Fruit fly (Drosophila melanogaster) whole organism, embryonic: ENCODE measurements around the gene Eig71Ea.
A peak's percentile ranks its signal among the peaks of the same experiment; 100 is the strongest.

ENCODE experiments used
- Abd-B ChIP-seq: fragments of 200-800 bp; sonication (Bioruptor generic); optimal IDR thresholded peaks from 2 replicates; lab custom pipeline; 2018; ENCODE audit warnings: missing biosample characterization, mild to moderate bottlenecking, missing genetic modification characterization, moderate library complexity
- B-H1 ChIP-seq: fragments of 200-800 bp; sonication (Bioruptor generic); IDR thresholded peaks from 3 replicates; pipeline ENCODE4 v1.3.6; 2022; ENCODE audit warnings: missing biosample characterization, missing genetic modification characterization
- Blimp-1 ChIP-seq: fragments of 200-800 bp; sonication (Bioruptor generic); optimal IDR thresholded peaks from 3 replicates; lab custom pipeline; 2018; ENCODE audit warnings: missing biosample characterization, missing genetic modification characterization, mild to moderate bottlenecking, moderate library complexity, missing genetic modification reagents
- CG11398 ChIP-seq: fragments of 200-800 bp; sonication (Bioruptor generic); optimal IDR thresholded peaks from 2 replicates; lab custom pipeline; 2016; ENCODE audit warnings: missing biosample characterization, missing genetic modification characterization
- CG12942 ChIP-seq: fragments of 200-800 bp; sonication (Bioruptor generic); optimal IDR thresholded peaks from 3 replicates; lab custom pipeline; 2016; ENCODE audit warnings: missing biosample characterization, missing genetic modification characterization
- CG16863 ChIP-seq: fragments of 200-800 bp; sonication (Bioruptor generic); optimal IDR thresholded peaks from 3 replicates; lab custom pipeline; 2016; ENCODE audit warnings: missing biosample characterization, missing genetic modification characterization
- CG18011 ChIP-seq: fragments of 200-800 bp; sonication (Bioruptor generic); optimal IDR thresholded peaks from 2 replicates; lab custom pipeline; 2017; ENCODE audit warnings: missing biosample characterization, missing genetic modification characterization, mild to moderate bottlenecking, moderate library complexity, missing genotype
- CG18476 ChIP-seq: fragments of 200-800 bp; sonication (Bioruptor generic); optimal IDR thresholded peaks from 2 replicates; lab custom pipeline; 2016; ENCODE audit warnings: missing biosample characterization, mild to moderate bottlenecking, missing genetic modification characterization
- CG18619 ChIP-seq: fragments of 200-800 bp; sonication (Bioruptor generic); optimal IDR thresholded peaks from 3 replicates; lab custom pipeline; 2017; ENCODE audit warnings: missing biosample characterization, mild to moderate bottlenecking, missing genetic modification characterization
- CG18764 ChIP-seq: fragments of 200-800 bp; sonication (Bioruptor generic); optimal IDR thresholded peaks from 3 replicates; lab custom pipeline; 2016; ENCODE audit warnings: missing biosample characterization, missing genetic modification characterization
- CG30431 ChIP-seq: fragments of 200-800 bp; sonication (Bioruptor generic); optimal IDR thresholded peaks from 2 replicates; lab custom pipeline; 2017; ENCODE audit warnings: missing biosample characterization, missing genetic modification characterization
- CG3065 ChIP-seq: fragments of 200-800 bp; sonication (Bioruptor generic); optimal IDR thresholded peaks from 2 replicates; lab custom pipeline; 2016; ENCODE audit warnings: missing biosample characterization, missing genetic modification characterization
- CG3838 ChIP-seq: fragments of 200-800 bp; sonication (Bioruptor generic); optimal IDR thresholded peaks from 3 replicates; lab custom pipeline; 2016; ENCODE audit warnings: missing biosample characterization, missing genetic modification characterization
- CG3995 ChIP-seq: fragments of 200-800 bp; sonication (Bioruptor generic); optimal IDR thresholded peaks from 3 replicates; lab custom pipeline; 2016; ENCODE audit warnings: missing biosample characterization, missing genetic modification characterization
- CG4617 ChIP-seq: fragments of 200-800 bp; sonication (Bioruptor generic); optimal IDR thresholded peaks from 3 replicates; lab custom pipeline; 2016; ENCODE audit warnings: missing biosample characterization, missing genetic modification characterization, borderline replicate concordance
- CG5180 ChIP-seq: fragments of 200-800 bp; sonication (Bioruptor generic); optimal IDR thresholded peaks from 3 replicates; lab custom pipeline; 2017; ENCODE audit warnings: missing biosample characterization, missing genetic modification characterization, mild to moderate bottlenecking, moderate library complexity, missing genetic modification reagents
- CG6689 ChIP-seq: fragments of 200-800 bp; sonication (Bioruptor generic); IDR thresholded peaks from 2 replicates; pipeline ENCODE4 v1.3.6; 2022; ENCODE audit warnings: missing biosample characterization, missing genetic modification characterization
- CG7372 ChIP-seq: fragments of 200-800 bp; sonication (Bioruptor generic); IDR thresholded peaks from 2 replicates; pipeline ENCODE4 v1.3.6; 2022; ENCODE audit warnings: missing biosample characterization, missing genetic modification characterization
- CG7987 ChIP-seq: fragments of 200-800 bp; sonication (Bioruptor generic); optimal IDR thresholded peaks from 2 replicates; lab custom pipeline; 2018; ENCODE audit warnings: missing biosample characterization, mild to moderate bottlenecking, missing genetic modification characterization, moderate library complexity
- CG8281 ChIP-seq: fragments of 200-800 bp; sonication (Bioruptor generic); optimal IDR thresholded peaks from 2 replicates; lab custom pipeline; 2018; ENCODE audit warnings: missing biosample characterization, mild to moderate bottlenecking, missing genetic modification characterization, moderate library complexity
- CG8478 ChIP-seq: fragments of >200 bp; optimal IDR thresholded peaks from 2 replicates; lab custom pipeline; 2018
- CG9215 ChIP-seq: fragments of 200-800 bp; sonication (Bioruptor generic); IDR thresholded peaks from 2 replicates; pipeline ENCODE4 v1.3.6; 2022; ENCODE audit warnings: missing biosample characterization, missing genetic modification characterization
- Dip2 ChIP-seq: fragments of 200-800 bp; sonication (Bioruptor generic); IDR thresholded peaks from 2 replicates; pipeline ENCODE4 v1.3.6; 2022; ENCODE audit warnings: missing biosample characterization, missing genetic modification characterization
- Ets97D ChIP-seq: fragments of 200-800 bp; sonication (Bioruptor generic); optimal IDR thresholded peaks from 3 replicates; lab custom pipeline; 2016; ENCODE audit warnings: missing biosample characterization, missing genetic modification characterization
- Meics ChIP-seq: fragments of 200-800 bp; sonication (Bioruptor generic); optimal IDR thresholded peaks from 2 replicates; lab custom pipeline; 2017; ENCODE audit warnings: missing biosample characterization, mild to moderate bottlenecking, missing genetic modification characterization
- Opbp ChIP-seq: fragments of 200-800 bp; sonication (Bioruptor generic); IDR thresholded peaks from 3 replicates; pipeline ENCODE4 v1.3.6; 2022; ENCODE audit warnings: missing biosample characterization, missing genetic modification characterization; ENCODE audit not compliant: partially characterized antibody
- Tbp ChIP-seq: fragments of >200 bp; optimal IDR thresholded peaks from 2 replicates; lab custom pipeline; 2018; ENCODE audit warnings: missing biosample characterization, missing genetic modification characterization
- Xrp1 ChIP-seq: fragments of 200-800 bp; sonication (Bioruptor generic); IDR thresholded peaks from 2 replicates; pipeline ENCODE4 v1.3.6; 2022; ENCODE audit warnings: missing biosample characterization, missing genetic modification characterization
- abd-A ChIP-seq: fragments of 200-800 bp; sonication (Bioruptor generic); optimal IDR thresholded peaks from 3 replicates; lab custom pipeline; 2019; ENCODE audit warnings: missing biosample characterization, mild to moderate bottlenecking, missing genetic modification characterization, moderate library complexity
- amos ChIP-seq: fragments of 200-800 bp; sonication (Bioruptor generic); IDR thresholded peaks from 2 replicates; pipeline ENCODE4 v1.3.6; 2022; ENCODE audit warnings: missing biosample characterization, missing genetic modification characterization; ENCODE audit not compliant: partially characterized antibody
- bsh ChIP-seq, 2 experiments: fragments of 200-800 bp; sonication (Bioruptor generic); optimal IDR thresholded peaks; 2 replicates each; lab custom pipeline; 2017 to 2018; ENCODE audit warnings: mild to moderate bottlenecking in 2 of 2, missing biosample characterization in 2 of 2, missing genetic modification characterization in 2 of 2, moderate library complexity in 1 of 2
- cg ChIP-seq: fragments of 200-800 bp; sonication (Bioruptor generic); optimal IDR thresholded peaks from 3 replicates; lab custom pipeline; 2019; ENCODE audit warnings: missing biosample characterization, mild to moderate bottlenecking, missing genetic modification characterization, moderate library complexity
- crp ChIP-seq, 2 experiments: fragments of 200-800 bp; sonication (Bioruptor generic); optimal IDR thresholded peaks; 2 replicates in 1 of 2; 3 replicates in 1 of 2; lab custom pipeline; 2017; ENCODE audit warnings: missing biosample characterization in 2 of 2, missing genetic modification characterization in 2 of 2, mild to moderate bottlenecking in 1 of 2, moderate library complexity in 1 of 2
- disco-r ChIP-seq: fragments of 200-800 bp; sonication (Bioruptor generic); optimal IDR thresholded peaks from 2 replicates; lab custom pipeline; 2016; ENCODE audit warnings: missing biosample characterization, missing genetic modification characterization
- eve ChIP-seq, 2 experiments: fragments of >200 bp; optimal IDR thresholded peaks; 2 replicates each; lab custom pipeline; 2017; ENCODE audit warnings: missing biosample characterization in 2 of 2, missing genetic modification characterization in 2 of 2
- eyg ChIP-seq: fragments of 200-800 bp; sonication (Bioruptor generic); optimal IDR thresholded peaks from 3 replicates; lab custom pipeline; 2016; ENCODE audit warnings: missing biosample characterization, missing genetic modification characterization
- fd102C ChIP-seq: fragments of 200-800 bp; sonication (Bioruptor generic); optimal IDR thresholded peaks from 2 replicates; lab custom pipeline; 2018; ENCODE audit warnings: missing biosample characterization, mild to moderate bottlenecking, missing genetic modification characterization, moderate library complexity
- fu2 ChIP-seq: fragments of 200-800 bp; sonication (Bioruptor generic); optimal IDR thresholded peaks from 2 replicates; lab custom pipeline; 2016; ENCODE audit warnings: missing biosample characterization, missing genetic modification characterization
- gsb ChIP-seq: fragments of 200-800 bp; sonication (Bioruptor generic); IDR thresholded peaks from 2 replicates; pipeline ENCODE4 v1.3.6; 2022; ENCODE audit warnings: missing biosample characterization, missing genetic modification characterization
- h ChIP-seq: fragments of >200 bp; optimal IDR thresholded peaks from 2 replicates; lab custom pipeline; 2017
- inv ChIP-seq: fragments of 200-800 bp; sonication (Bioruptor generic); IDR thresholded peaks from 2 replicates; pipeline ENCODE4 v1.3.6; 2022; ENCODE audit warnings: missing biosample characterization, missing genetic modification characterization; ENCODE audit not compliant: partially characterized antibody
- jing ChIP-seq: fragments of 200-800 bp; sonication (Bioruptor generic); optimal IDR thresholded peaks from 2 replicates; lab custom pipeline; 2018; ENCODE audit warnings: missing biosample characterization, mild to moderate bottlenecking, missing genetic modification characterization
- kay ChIP-seq: fragments of 200-800 bp; sonication (Bioruptor generic); optimal IDR thresholded peaks from 2 replicates; lab custom pipeline; 2016; ENCODE audit warnings: missing biosample characterization, missing genetic modification characterization
- repo ChIP-seq: fragments of 200-800 bp; sonication (Bioruptor generic); optimal IDR thresholded peaks from 2 replicates; lab custom pipeline; 2016; ENCODE audit warnings: missing biosample characterization, missing genetic modification characterization
- run ChIP-seq: fragments of 200-800 bp; sonication (Bioruptor generic); optimal IDR thresholded peaks from 3 replicates; lab custom pipeline; 2018; ENCODE audit warnings: missing biosample characterization, mild to moderate bottlenecking, missing genetic modification characterization
- sr ChIP-seq: fragments of 200-800 bp; sonication (Bioruptor generic); IDR thresholded peaks from 3 replicates; pipeline ENCODE4 v1.3.6; 2022; ENCODE audit warnings: missing biosample characterization, missing genetic modification characterization
- stwl ChIP-seq: fragments of 200-800 bp; sonication (Bioruptor generic); optimal IDR thresholded peaks from 3 replicates; lab custom pipeline; 2018; ENCODE audit warnings: missing biosample characterization, mild to moderate bottlenecking, missing genetic modification characterization, moderate library complexity
- usp ChIP-seq: fragments of >200 bp; optimal IDR thresholded peaks from 2 replicates; lab custom pipeline; 2017; ENCODE audit warnings: missing biosample characterization, missing genetic modification characterization
- wek ChIP-seq: fragments of 200-800 bp; sonication (Bioruptor generic); optimal IDR thresholded peaks from 3 replicates; lab custom pipeline; 2018; ENCODE audit warnings: missing biosample characterization, mild to moderate bottlenecking, missing genetic modification characterization, moderate library complexity
- zen ChIP-seq: fragments of 200-800 bp; sonication (Bioruptor generic); optimal IDR thresholded peaks from 3 replicates; lab custom pipeline; 2018; ENCODE audit warnings: missing biosample characterization, mild to moderate bottlenecking, missing genetic modification characterization, moderate library complexity

The Eig71Ea gene

dm6 chr3L:15625676-15626414, 23.6 kb downstream of the Eig71Ea start (continued):
- TF ChIP-seq CG18619 (GFP tag; lab: Kevin White, UChicago) = peak; percentile 87
- peak; percentile 79 for TF ChIP-seq zen
- no peak for TF ChIP-seq Ets97D (GFP tag; lab: Kevin White, UChicago)
- TF ChIP-seq Blimp-1 (GFP tag; lab: Kevin White, UChicago) = peak; percentile 95
- peak; percentile 76 for TF ChIP-seq CG18476
- no peak; the same call in 2 of the 3 replicates for TF ChIP-seq sr (GFP tag; lab: Robert Waterston, UW)
- no peak for TF ChIP-seq usp
- TF ChIP-seq CG3065 (GFP tag; lab: Kevin White, UChicago) = peak; percentile 57
- TF ChIP-seq gsb (GFP tag; lab: Robert Waterston, UW) = peak; percentile 65
- TF ChIP-seq CG6689 (GFP tag; lab: Robert Waterston, UW) = peak; percentile 90
- no peak for TF ChIP-seq amos (GFP tag; lab: Robert Waterston, UW)
- TF ChIP-seq Dip2 (GFP tag; lab: Robert Waterston, UW) = no peak
- TF ChIP-seq fd102C (GFP tag; lab: Kevin White, UChicago) = no peak
- TF ChIP-seq crp (GFP tag; optimal IDR thresholded peaks at IDR 0.05; lab: Kevin White, UChicago) = peak in 1 of 2 experiments; percentile 43
- peak; percentile 59 for TF ChIP-seq kay
- TF ChIP-seq eyg (GFP tag; lab: Kevin White, UChicago) = no peak
- no peak for TF ChIP-seq disco-r
- peak; percentile 84 for TF ChIP-seq Xrp1
- peak; percentile 50 for TF ChIP-seq CG18011 (GFP tag; lab: Kevin White, UChicago)
- TF ChIP-seq fu2 (GFP tag; lab: Kevin White, UChicago) = no peak
- TF ChIP-seq run = peak; percentile 89
- TF ChIP-seq CG3995 (GFP tag; lab: Kevin White, UChicago) = peak; percentile 52
- TF ChIP-seq h (lab: Kevin White, UChicago) = no peak
- no peak for TF ChIP-seq CG11398 (GFP tag; lab: Kevin White, UChicago)
- TF ChIP-seq Abd-B (GFP tag; lab: Kevin White, UChicago) = peak; percentile 95
- TF ChIP-seq CG16863 (GFP tag; lab: Kevin White, UChicago) = no peak
- peak; percentile 89 for TF ChIP-seq cg
- peak; percentile 90 for TF ChIP-seq Meics (GFP tag; lab: Kevin White, UChicago)
- no peak for TF ChIP-seq stwl (tag; lab: Kevin White, UChicago)
- peak; percentile 57 for TF ChIP-seq CG4617 (GFP tag; lab: Kevin White, UChicago)
- TF ChIP-seq Tbp = no peak
- peak; percentile 82 for TF ChIP-seq CG5180 (GFP tag; lab: Kevin White, UChicago)
- peak; percentile 79 for TF ChIP-seq CG8281 (tag; lab: Kevin White, UChicago)
- peak; percentile 71 for TF ChIP-seq wek (GFP tag; lab: Kevin White, UChicago)
- peak; percentile 81 for TF ChIP-seq CG7987 (GFP tag; lab: Kevin White, UChicago)
- TF ChIP-seq CG12942 = peak; percentile 84
- peak; percentile 82 for TF ChIP-seq B-H1 (GFP tag; lab: Robert Waterston, UW)
- no peak for TF ChIP-seq CG8478 (lab: Kevin White, UChicago)
- peak; percentile 86 to 94 for TF ChIP-seq bsh (GFP tag; optimal IDR thresholded peaks at IDR 0.05; lab: Kevin White, UChicago)
- peak in 1 of 2 experiments; percentile 92 for TF ChIP-seq eve (GFP tag; optimal IDR thresholded peaks at IDR 0.05; lab: Kevin White, UChicago)
- peak; percentile 87 for TF ChIP-seq CG7372 (GFP tag; lab: Robert Waterston, UW)
- TF ChIP-seq CG18764 (GFP tag; lab: Kevin White, UChicago) = peak; percentile 68
- TF ChIP-seq CG9215 (GFP tag; lab: Robert Waterston, UW) = peak; percentile 87
- TF ChIP-seq repo (GFP tag; lab: Kevin White, UChicago) = no peak
- TF ChIP-seq Opbp (GFP tag; lab: Robert Waterston, UW) = no peak
- TF ChIP-seq inv = no peak
- TF ChIP-seq CG30431 (GFP tag; lab: Kevin White, UChicago) = peak; percentile 75
- peak; percentile 14 for TF ChIP-seq abd-A (tag; lab: Kevin White, UChicago)
- peak; percentile 74 for TF ChIP-seq jing (GFP tag; lab: Kevin White, UChicago)
- peak; percentile 91 for TF ChIP-seq CG3838 (GFP tag; lab: Kevin White, UChicago)
